Fruit fly (Drosophila melanogaster): ENCODE results near the gene Trc8.
A peak's percentile ranks its signal among the peaks of the same experiment; 100 is the strongest.

Gene Trc8

DNA sequence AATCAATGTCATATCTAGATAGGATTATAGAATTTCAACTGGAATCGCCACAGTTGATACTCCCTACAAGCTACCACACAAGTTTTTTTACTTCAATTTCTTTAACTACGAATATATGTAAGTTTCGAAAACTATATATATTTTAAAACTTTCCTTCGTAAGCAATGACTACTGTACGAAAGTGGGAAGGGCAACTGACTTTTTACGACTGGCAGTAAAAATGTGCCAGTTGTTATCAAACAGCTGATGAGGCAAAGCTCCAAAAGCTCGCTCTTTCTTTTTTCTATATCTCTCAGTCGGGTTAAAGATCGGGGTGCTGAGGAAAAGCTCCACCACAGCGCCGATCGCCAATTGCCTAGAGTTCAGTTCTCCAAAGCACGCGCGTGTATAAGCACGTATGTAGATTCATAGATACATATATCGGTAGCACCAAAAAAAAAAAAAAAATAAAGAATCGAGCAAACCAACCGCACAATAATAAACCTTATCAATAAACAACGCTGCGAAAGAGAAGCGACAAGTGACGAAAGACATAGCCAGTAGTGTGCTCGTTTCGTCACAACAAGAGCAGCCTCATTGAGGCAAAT is 24.6 kb downstream of the Trc8 start (continued):
- TF ChIP-seq Xbp1 (GFP tag; optimal IDR thresholded peaks at IDR 0.05) (peak; percentile 47), CG7357 (GFP tag; IDR thresholded peaks at IDR 0.05) (peak; percentile 47; the same call in 1 of the 3 replicates), CrebB (tag; optimal IDR thresholded peaks at IDR 0.05) (peak; percentile 61), Rfx (GFP tag; IDR thresholded peaks at IDR 0.05) (peak; percentile 82), CG15073 (GFP tag; optimal IDR thresholded peaks at IDR 0.05) (no peak), gro (GFP tag; optimal IDR thresholded peaks at IDR 0.05) (peak; percentile 39), CG3847 (GFP tag; IDR thresholded peaks at IDR 0.05) (peak; percentile 39; the same call in 1 of the 2 replicates), CG14050 (GFP tag; IDR thresholded peaks at IDR 0.05) (peak; percentile 71), Lpt (GFP tag; optimal IDR thresholded peaks at IDR 0.05) (no peak), lilli (GFP tag; optimal IDR thresholded peaks at IDR 0.05) (peak; percentile 22), H2.0 (GFP tag; IDR thresholded peaks at IDR 0.05) (peak; percentile 58; the same call in 1 of the 2 replicates), nmo (GFP tag; optimal IDR thresholded peaks at IDR 0.05) (peak; percentile 60), al (GFP tag; IDR thresholded peaks at IDR 0.05) (peak; percentile 46; the same call in 1 of the 2 replicates), CG17912 (GFP tag; optimal IDR thresholded peaks at IDR 0.05) (no peak), da (GFP tag; optimal IDR thresholded peaks at IDR 0.05) (no peak), psq (GFP tag; optimal IDR thresholded peaks at IDR 0.05) (no peak), CTCF (GFP tag; optimal IDR thresholded peaks at IDR 0.05) (peak; percentile 32), CG17385 (GFP tag; optimal IDR thresholded peaks at IDR 0.05) (peak; percentile 66), crp (GFP tag; optimal IDR thresholded peaks at IDR 0.05) (peak in 1 of 2 experiments; percentile 78), CG9437 (GFP tag; optimal IDR thresholded peaks at IDR 0.05) (peak; percentile 15), CG17612 (GFP tag; IDR thresholded peaks at IDR 0.05) (no peak), CG1603 (tag; optimal IDR thresholded peaks at IDR 0.05) (peak; percentile 41), Drgx (GFP tag; IDR thresholded peaks at IDR 0.05) (peak; percentile 46; the same call in 1 of the 2 replicates), CG13624 (GFP tag; optimal IDR thresholded peaks at IDR 0.05) (peak; percentile 40), CG11398 (GFP tag; optimal IDR thresholded peaks at IDR 0.05) (no peak), zen (tag; optimal IDR thresholded peaks at IDR 0.05) (no peak), CG6654 (GFP tag; optimal IDR thresholded peaks at IDR 0.05) (no peak), CG4328 (GFP tag; optimal IDR thresholded peaks at IDR 0.05) (peak; percentile 39), CG17359 (tag; optimal IDR thresholded peaks at IDR 0.05) (peak; percentile 72), kay (GFP tag; optimal IDR thresholded peaks at IDR 0.05) (peak; percentile 9), NC2α (GFP tag; optimal IDR thresholded peaks at IDR 0.05) (no peak), CG8765 (GFP tag; IDR thresholded peaks at IDR 0.05) (no peak), CG5953 (GFP tag; IDR thresholded peaks at IDR 0.05) (0 out of 2 replicates have a peak, but pooled peaks have one; percentile 15), gsb (GFP tag; IDR thresholded peaks at IDR 0.05) (peak; percentile 29; the same call in 1 of the 2 replicates), CG12299 (tag; optimal IDR thresholded peaks at IDR 0.05) (peak; percentile 16), CG2199 (GFP tag; IDR thresholded peaks at IDR 0.05) (no peak), ranshi (GFP tag; IDR thresholded peaks at IDR 0.05) (peak; percentile 63; the same call in 1 of the 2 replicates), CG14860 (GFP tag; IDR thresholded peaks at IDR 0.05; ENCODE audit: partially characterized antibody) (no peak), nerfin-1 (tag; optimal IDR thresholded peaks at IDR 0.05) (peak; percentile 25), Bgb (GFP tag; IDR thresholded peaks at IDR 0.05; ENCODE audit: partially characterized antibody) (peak; percentile 29; the same call in 1 of the 2 replicates), CG2202 (tag; optimal IDR thresholded peaks at IDR 0.05) (no peak), D19B (GFP tag; optimal IDR thresholded peaks at IDR 0.05) (peak; percentile 43), HHEX (GFP tag; optimal IDR thresholded peaks at IDR 0.05) (peak; percentile 50), CG32767 (GFP tag; IDR thresholded peaks at IDR 0.05) (0 out of 2 replicates have a peak, but pooled peaks have one; percentile 15), ATbp (GFP tag; optimal IDR thresholded peaks at IDR 0.05) (peak; percentile 61), CG6765 (GFP tag; optimal IDR thresholded peaks at IDR 0.05) (no peak), Dbx (GFP tag; IDR thresholded peaks at IDR 0.05) (peak; percentile 55; the same call in 2 of the 3 replicates), croc (GFP tag; conservative IDR thresholded peaks at IDR 0.05) (0 out of 3 replicates have a peak, but pooled peaks have one; percentile 19), cad (GFP tag; optimal IDR thresholded peaks at IDR 0.05) (no peak), p53 (GFP tag; optimal IDR thresholded peaks at IDR 0.05) (no peak), CG9797 (GFP tag; optimal IDR thresholded peaks at IDR 0.05) (no peak)
